Worm (Caenorhabditis elegans): ENCODE data around the gene F54H5.5.

- TF ChIP-seq him-1 (tag; optimal IDR thresholded peaks at IDR 0.05) = no peak
- TF ChIP-seq W03F9.2 (tag; optimal IDR thresholded peaks at IDR 0.05) = no peak
Measured at ce11 chrII:6578378-6578777, 48.7 kb downstream of the F54H5.5 start, which contains the start of gene sra-31.
